Worm (Caenorhabditis elegans) whole organism, L4 larva: Measurements from ENCODE around the gene gcy-25.

ENCODE experiments used
- fos-1 ChIP-seq: fragments of 150-350 bp; optimal IDR thresholded peaks from 2 replicates; lab custom pipeline; 2014; ENCODE audit warnings: missing biosample characterization, missing genetic modification characterization
- lsy-2 ChIP-seq, 2 experiments: fragments of 150-350 bp in 1 of 2; sonication (generic microtip) in 1 of 2; optimal IDR thresholded peaks; 2 replicates each; lab custom pipeline; 2014 to 2017; ENCODE audit warnings: missing biosample characterization in 2 of 2, missing genetic modification characterization in 2 of 2
- mdl-1 ChIP-seq, 2 experiments: fragments of 150-350 bp in 1 of 2; sonication (generic microtip) in 1 of 2; optimal IDR thresholded peaks; 2 replicates each; lab custom pipeline; 2014 to 2017; ENCODE audit warnings: missing biosample characterization in 2 of 2, missing genetic modification characterization in 2 of 2
- nhr-11 ChIP-seq: fragments of 150-350 bp; optimal IDR thresholded peaks from 2 replicates; lab custom pipeline; 2014; ENCODE audit warnings: missing biosample characterization, missing genetic modification characterization

DNA sequence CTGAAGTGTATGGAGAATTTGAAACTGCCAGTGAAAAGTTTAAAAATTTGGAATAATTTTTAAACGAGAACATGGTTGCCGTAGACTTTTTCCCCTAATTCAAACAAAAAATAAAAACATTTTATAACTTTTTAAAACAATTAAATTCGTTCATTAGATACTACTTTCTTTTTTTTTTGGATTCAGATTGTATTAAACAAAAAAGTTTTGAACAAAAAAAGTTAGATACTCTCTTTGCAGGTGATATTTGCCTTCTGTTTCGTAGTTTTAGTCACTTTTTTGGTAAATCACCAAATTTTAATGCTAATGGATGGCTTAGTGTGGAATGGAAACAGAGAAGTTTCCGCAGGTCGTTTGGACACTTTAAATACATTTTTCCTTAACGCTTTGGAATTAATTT, 2.4 kb upstream of the gcy-25 start, which contains the start of gene Y105C5B.1:
- TF ChIP-seq lsy-2 (tag; optimal IDR thresholded peaks at IDR 0.05; lab: Kevin White, UChicago) (no peak), fos-1 (tag; lab: Kevin White, UChicago) (no peak), nhr-11 (tag; lab: Kevin White, UChicago) (no peak), mdl-1 (tag; optimal IDR thresholded peaks at IDR 0.05; lab: Kevin White, UChicago) (no peak)
